Worm (Caenorhabditis elegans): ENCODE measurements around the gene sqrd-1.
A peak's percentile ranks its signal among the peaks of the same experiment; 100 is the strongest.

The sqrd-1 gene

DNA sequence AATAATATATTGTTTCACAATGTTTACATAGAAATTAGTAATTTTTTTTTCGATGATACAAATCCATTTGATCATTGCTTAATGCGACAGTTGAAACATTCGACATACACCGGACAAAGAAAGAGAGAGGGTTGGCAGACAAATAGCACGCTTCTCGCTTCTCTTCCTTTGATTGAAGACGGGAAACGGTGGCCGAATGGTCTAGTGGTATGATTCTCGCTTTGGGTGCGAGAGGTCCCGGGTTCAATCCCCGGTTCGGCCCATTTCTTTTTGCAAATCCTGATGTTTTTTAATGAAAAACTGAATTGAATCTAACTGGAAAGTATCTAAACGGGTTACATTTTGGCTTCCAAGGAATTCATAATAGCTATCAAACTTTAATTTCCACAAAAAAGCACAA lies 5.2 kb downstream of the sqrd-1 start (continued):
- TF ChIP-seq nhr-129 (tag; optimal IDR thresholded peaks at IDR 0.05): peak; percentile 85
- TF ChIP-seq F13H6.1 (tag; optimal IDR thresholded peaks at IDR 0.05): peak; percentile 23
- TF ChIP-seq nhr-12 (tag; optimal IDR thresholded peaks at IDR 0.05): no peak
- no peak for TF ChIP-seq mdl-1 (tag; optimal IDR thresholded peaks at IDR 0.05)
- TF ChIP-seq fos-1 (tag; optimal IDR thresholded peaks at IDR 0.05): no peak
- peak; percentile 32 for TF ChIP-seq sma-9 (GFP tag; optimal IDR thresholded peaks at IDR 0.05)
- TF ChIP-seq sma-9 (tag; optimal IDR thresholded peaks at IDR 0.05): no peak
- TF ChIP-seq ztf-1 (GFP tag; conservative IDR thresholded peaks at IDR 0.05): no peak
- TF ChIP-seq nhr-77 (tag; optimal IDR thresholded peaks at IDR 0.05): no peak

DNA sequence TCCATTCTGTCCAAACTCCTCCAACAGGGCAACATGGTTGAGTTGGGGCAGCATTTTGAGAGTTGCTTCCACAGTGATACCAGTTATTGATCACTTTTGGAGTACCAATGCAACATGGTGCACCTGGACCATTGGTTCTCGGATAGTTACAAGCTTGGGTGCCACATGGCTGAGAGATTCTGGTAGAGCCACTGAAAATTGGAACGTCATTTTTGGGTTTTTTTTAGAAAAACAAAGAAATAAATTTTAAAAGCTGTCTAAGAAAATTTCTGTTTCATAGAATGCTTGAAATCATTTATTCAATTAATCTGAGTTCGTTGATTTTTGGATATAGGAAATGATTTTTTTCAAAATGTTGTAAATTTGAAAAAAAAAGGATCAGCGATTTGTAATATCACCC lies 7.5 kb downstream of the sqrd-1 start:
- TF ChIP-seq unc-39 (tag; optimal IDR thresholded peaks at IDR 0.05) (no peak), unc-62 (GFP tag; optimal IDR thresholded peaks at IDR 0.05) (no peak), sem-4 (tag; optimal IDR thresholded peaks at IDR 0.05) (no peak), ztf-11 (tag; optimal IDR thresholded peaks at IDR 0.05) (no peak), mbf-1 (tag; optimal IDR thresholded peaks at IDR 0.05) (no peak), mdl-1 (tag; optimal IDR thresholded peaks at IDR 0.05) (no peak), crh-2 (tag; optimal IDR thresholded peaks at IDR 0.05) (no peak), Y55F3AM.14 (GFP tag; optimal IDR thresholded peaks at IDR 0.05) (no peak), ZK546.5 (tag; optimal IDR thresholded peaks at IDR 0.05) (no peak)

DNA sequence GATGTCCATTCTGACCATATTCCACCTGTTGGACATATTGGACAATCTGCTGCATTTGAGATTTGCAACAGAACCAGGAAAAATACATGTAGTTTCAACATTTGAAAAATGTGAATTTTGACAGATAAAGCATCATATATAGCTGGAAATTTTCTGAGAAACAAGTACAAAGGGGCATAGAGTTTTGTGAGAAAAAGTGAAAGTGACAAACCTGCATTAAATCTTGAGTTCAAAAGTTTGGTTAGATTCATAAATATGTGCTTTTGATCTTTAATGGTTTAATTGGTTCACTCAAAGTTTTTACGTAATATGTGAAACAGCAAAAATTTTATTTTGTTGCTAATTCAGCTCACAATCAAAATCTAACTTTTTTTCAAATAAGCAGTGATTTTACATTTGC lies 8.4 kb downstream of the sqrd-1 start, which contains the start of gene F02H6.7:
TSS of gene F02H6.7 (minus strand) at position 101 of the 400 bp plus-strand sequence.
- TF ChIP-seq F13H6.1 (tag; optimal IDR thresholded peaks at IDR 0.05) (no peak), nhr-23 (tag; optimal IDR thresholded peaks at IDR 0.05) (no peak), nhr-77 (tag; optimal IDR thresholded peaks at IDR 0.05) (no peak), skn-1 (tag; optimal IDR thresholded peaks at IDR 0.05) (no peak), ztf-1 (GFP tag; conservative IDR thresholded peaks at IDR 0.05) (no peak), nhr-10 (tag; optimal IDR thresholded peaks at IDR 0.05) (no peak), blmp-1 (tag; optimal IDR thresholded peaks at IDR 0.05; ENCODE audit: insufficient read depth) (no peak), nhr-12 (tag; optimal IDR thresholded peaks at IDR 0.05) (no peak), ZK546.5 (tag; optimal IDR thresholded peaks at IDR 0.05) (no peak), nhr-11 (tag; optimal IDR thresholded peaks at IDR 0.05) (no peak), snpc-4 (tag; optimal IDR thresholded peaks at IDR 0.05) (no peak), nhr-237 (tag; optimal IDR thresholded peaks at IDR 0.05) (no peak), mbf-1 (tag; optimal IDR thresholded peaks at IDR 0.05) (no peak), nhr-25 (tag; optimal IDR thresholded peaks at IDR 0.05) (no peak)

DNA sequence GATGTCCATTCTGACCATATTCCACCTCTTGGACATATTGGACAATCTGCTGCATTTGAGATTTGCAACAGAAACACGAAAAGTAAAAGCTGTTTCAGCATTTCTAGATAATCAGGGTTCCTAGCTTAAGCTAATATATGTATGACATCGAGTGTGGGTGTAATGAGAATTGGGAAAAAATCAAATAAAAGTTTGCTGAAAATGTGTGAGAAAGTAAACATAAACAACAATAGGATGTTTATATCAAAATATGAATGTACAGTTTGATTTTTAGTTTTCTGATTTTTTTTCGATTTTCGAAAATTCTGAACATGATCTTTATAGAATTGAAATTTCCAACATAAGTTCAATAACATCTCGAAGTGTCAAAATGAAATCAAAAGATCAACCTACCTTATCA lies 11.1 kb downstream of the sqrd-1 start, which contains the start of gene F02H6.6:
TSS of gene F02H6.6 (minus strand) at position 101 of the 400 bp plus-strand sequence.
- TF ChIP-seq nhr-10 (tag; optimal IDR thresholded peaks at IDR 0.05) (no peak), lsy-2 (tag; optimal IDR thresholded peaks at IDR 0.05) (no peak), sem-4 (tag; optimal IDR thresholded peaks at IDR 0.05) (no peak)

DNA sequence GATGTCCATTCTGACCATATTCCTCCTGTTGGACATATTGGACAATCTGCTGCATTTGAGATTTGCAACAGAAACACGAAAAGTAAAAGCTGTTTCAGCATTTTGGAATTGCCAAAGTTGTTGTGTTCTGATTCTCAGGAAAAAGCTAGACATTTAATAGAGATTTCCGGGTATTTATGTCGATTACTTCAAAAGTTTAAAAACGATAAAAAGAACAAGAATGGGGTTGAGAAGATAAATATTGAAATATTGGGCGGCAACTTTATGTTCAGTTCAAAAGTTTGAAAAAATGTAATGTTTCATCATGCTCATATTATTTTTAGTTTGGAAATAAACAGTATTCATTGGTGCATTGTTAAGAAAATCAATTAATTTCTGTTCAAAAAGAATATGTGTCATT lies 19.3 kb downstream of the sqrd-1 start, which contains the start of gene Y64G10A.1:
TSS of gene Y64G10A.1 (minus strand) at position 101 of the 400 bp plus-strand sequence.
- TF ChIP-seq lsy-2 (tag; optimal IDR thresholded peaks at IDR 0.05) (no peak), unc-55 (GFP tag; optimal IDR thresholded peaks at IDR 0.05) (no peak), ama-1 (optimal IDR thresholded peaks at IDR 0.05) (no peak), nhr-11 (tag; optimal IDR thresholded peaks at IDR 0.05) (no peak), ceh-82 (tag; optimal IDR thresholded peaks at IDR 0.05) (no peak), R02D3.7 (tag; optimal IDR thresholded peaks at IDR 0.05) (no peak), skn-1 (tag; optimal IDR thresholded peaks at IDR 0.05) (no peak), mdl-1 (tag; optimal IDR thresholded peaks at IDR 0.05) (no peak), nhr-237 (tag; optimal IDR thresholded peaks at IDR 0.05) (no peak), ceh-16 (tag; optimal IDR thresholded peaks at IDR 0.05) (no peak), lin-13 (GFP tag; optimal IDR thresholded peaks at IDR 0.05) (no peak), unc-62 (GFP tag; optimal IDR thresholded peaks at IDR 0.05) (no peak)
